In the genomic region with DNA sequence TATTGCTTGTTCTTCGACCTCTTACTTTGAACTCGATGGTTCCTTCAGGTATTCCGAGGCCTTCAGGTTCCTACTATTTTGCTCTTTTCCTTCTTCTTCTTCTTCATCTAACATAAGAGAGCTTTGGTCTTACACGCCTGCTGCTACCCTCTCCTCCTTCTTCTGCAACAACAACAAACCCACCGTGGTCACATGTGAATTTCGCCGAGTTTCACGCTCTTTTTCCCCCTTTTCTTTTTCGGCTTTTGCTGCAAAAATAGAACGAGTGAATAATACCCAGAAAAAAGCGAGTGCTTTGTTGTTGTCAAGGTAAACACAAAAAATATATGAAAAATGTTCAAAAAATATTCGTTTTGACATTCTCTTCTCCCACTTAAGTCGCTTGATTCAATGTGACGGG, we compare ENCODE assay signal across 7 worm cellular contexts.
TF ChIP-seq lines count a peak whose summit lies in the region.

No protein-coding gene starts in this region.

TF ChIP-seq in whole organism, L1 larva, 84 proteins besides CTCF, POLR2A, EP300 and RAD21 (continues in another document):
- TF ChIP-seq ceh-63 (GFP tag; optimal IDR thresholded peaks at IDR 0.05; lab: Kevin White, UChicago): no peak
- peak; percentile 70 for TF ChIP-seq lin-14 (GFP tag; optimal IDR thresholded peaks at IDR 0.05; lab: Kevin White, UChicago)
- TF ChIP-seq ztf-4 (tag; optimal IDR thresholded peaks at IDR 0.05; lab: Kevin White, UChicago): no peak
- no peak for TF ChIP-seq skn-1 (tag; optimal IDR thresholded peaks at IDR 0.05; lab: Kevin White, UChicago)
- TF ChIP-seq nhr-71 (tag; optimal IDR thresholded peaks at IDR 0.05; lab: Kevin White, UChicago): peak; percentile 24
- TF ChIP-seq zip-4 (GFP tag; optimal IDR thresholded peaks at IDR 0.05; lab: Kevin White, UChicago): no peak
- TF ChIP-seq ceh-88 (GFP tag; IDR thresholded peaks at IDR 0.05; lab: Robert Waterston, UW): no peak
- TF ChIP-seq egl-27 (tag; optimal IDR thresholded peaks at IDR 0.05; lab: Kevin White, UChicago): no peak
- no peak for TF ChIP-seq elt-2 (tag; optimal IDR thresholded peaks at IDR 0.05; lab: Kevin White, UChicago)
- TF ChIP-seq lin-13 (GFP tag; optimal IDR thresholded peaks at IDR 0.05; lab: Kevin White, UChicago): no peak
- peak; percentile 10 for TF ChIP-seq unc-86 (tag; optimal IDR thresholded peaks at IDR 0.05; lab: Kevin White, UChicago)
- no peak for TF ChIP-seq sup-37 (GFP tag; optimal IDR thresholded peaks at IDR 0.05; lab: Kevin White, UChicago)
- TF ChIP-seq sptf-1 (tag; optimal IDR thresholded peaks at IDR 0.05; lab: Kevin White, UChicago): no peak

TF ChIP-seq in whole organism, L2 larva, 48 proteins besides CTCF, POLR2A, EP300 and RAD21:
- TF ChIP-seq sma-9 (GFP tag; optimal IDR thresholded peaks at IDR 0.05; lab: Kevin White, UChicago) (no peak), sma-9 (tag; optimal IDR thresholded peaks at IDR 0.05; lab: Kevin White, UChicago) (no peak), C34F6.9 (tag; optimal IDR thresholded peaks at IDR 0.05; lab: Kevin White, UChicago) (peak; percentile 54), lin-39 (tag; optimal IDR thresholded peaks at IDR 0.05; lab: Kevin White, UChicago) (no peak), mab-5 (tag; optimal IDR thresholded peaks at IDR 0.05; lab: Kevin White, UChicago) (no peak), ztf-11 (tag; optimal IDR thresholded peaks at IDR 0.05; lab: Kevin White, UChicago) (no peak), nhr-129 (tag; optimal IDR thresholded peaks at IDR 0.05; lab: Kevin White, UChicago) (peak; percentile 49), mdl-1 (tag; optimal IDR thresholded peaks at IDR 0.05; lab: Kevin White, UChicago) (no peak), lin-13 (GFP tag; optimal IDR thresholded peaks at IDR 0.05; lab: Kevin White, UChicago) (no peak), R02D3.7 (tag; optimal IDR thresholded peaks at IDR 0.05; lab: Kevin White, UChicago) (no peak), lsy-2 (tag; optimal IDR thresholded peaks at IDR 0.05; lab: Kevin White, UChicago) (peak in 1 of 2 experiments; percentile 0)

TF ChIP-seq in whole organism, L3 larva, 47 proteins besides CTCF, POLR2A, EP300 and RAD21:
- TF ChIP-seq egl-5 (tag; optimal IDR thresholded peaks at IDR 0.05; lab: Kevin White, UChicago) (no peak), nfya-1 (tag; optimal IDR thresholded peaks at IDR 0.05; lab: Kevin White, UChicago; ENCODE audit: insufficient read depth) (peak; percentile 21), tbx-2 (tag; optimal IDR thresholded peaks at IDR 0.05; lab: Kevin White, UChicago) (no peak), ceh-28 (tag; optimal IDR thresholded peaks at IDR 0.05; lab: Kevin White, UChicago) (no peak), fkh-10 (GFP tag; optimal IDR thresholded peaks at IDR 0.05; lab: Kevin White, UChicago) (peak; percentile 26)

TF ChIP-seq in whole organism, L4 larva, 104 proteins besides CTCF, POLR2A, EP300 and RAD21 (continues in another document):
- TF ChIP-seq set-16 (GFP tag; IDR thresholded peaks at IDR 0.05; lab: Robert Waterston, UW) (no peak), lsy-2 (tag; optimal IDR thresholded peaks at IDR 0.05; lab: Kevin White, UChicago) (peak in 1 of 2 experiments; percentile 39), snpc-1.2 (GFP tag; IDR thresholded peaks at IDR 0.05; lab: Robert Waterston, UW) (no peak), nhr-102 (tag; optimal IDR thresholded peaks at IDR 0.05; lab: Kevin White, UChicago) (no peak), mes-2 (tag; optimal IDR thresholded peaks at IDR 0.05; lab: Kevin White, UChicago; ENCODE audit: poor library complexity, severe bottlenecking) (no peak), nhr-11 (tag; optimal IDR thresholded peaks at IDR 0.05; lab: Kevin White, UChicago) (peak; percentile 49), mdl-1 (tag; optimal IDR thresholded peaks at IDR 0.05; lab: Kevin White, UChicago) (peak in 1 of 2 experiments; percentile 58), nhr-28 (tag; optimal IDR thresholded peaks at IDR 0.05; lab: Kevin White, UChicago) (no peak), snpc-4 (tag; optimal IDR thresholded peaks at IDR 0.05; lab: Kevin White, UChicago) (no peak), sdz-12 (GFP tag; optimal IDR thresholded peaks at IDR 0.05; lab: Kevin White, UChicago) (no peak), aly-2 (tag; optimal IDR thresholded peaks at IDR 0.05; lab: Kevin White, UChicago) (no peak), daf-16 (GFP tag; optimal IDR thresholded peaks at IDR 0.05; lab: Kevin White, UChicago) (no peak), daf-16 (tag; optimal IDR thresholded peaks at IDR 0.05; lab: Kevin White, UChicago) (peak; percentile 4), nhr-111 (GFP tag; optimal IDR thresholded peaks at IDR 0.05; lab: Kevin White, UChicago) (no peak), daf-8 (GFP tag; IDR thresholded peaks at IDR 0.05; lab: Robert Waterston, UW) (no peak), T26A8.4 (GFP tag; IDR thresholded peaks at IDR 0.05; lab: Robert Waterston, UW) (no peak)

TF ChIP-seq in whole organism, late embryonic, 69 proteins besides CTCF, POLR2A, EP300 and RAD21:
- TF ChIP-seq hlh-30 (tag; optimal IDR thresholded peaks at IDR 0.05; lab: Kevin White, UChicago; ENCODE audit: insufficient read depth) (peak; percentile 30), ceh-34 (tag; optimal IDR thresholded peaks at IDR 0.05; lab: Kevin White, UChicago) (no peak)
TF ChIP-seq in whole organism, late embryonic: peak in this region for 1.

TF ChIP-seq in whole organism, mixed stage, embryonic, 35 proteins besides CTCF, POLR2A, EP300 and RAD21:
- TF ChIP-seq unc-120 (tag; optimal IDR thresholded peaks at IDR 0.05; lab: Kevin White, UChicago; ENCODE audit: poor library complexity, severe bottlenecking) (peak; percentile 30), pha-4 (tag; optimal IDR thresholded peaks at IDR 0.05; lab: Kevin White, UChicago) (no peak), nhr-76 (tag; optimal IDR thresholded peaks at IDR 0.05; lab: Kevin White, UChicago) (no peak), hlh-1 (tag; optimal IDR thresholded peaks at IDR 0.05; lab: Kevin White, UChicago) (peak; percentile 38)

TF ChIP-seq in whole organism, young adult, 124 proteins besides CTCF, POLR2A, EP300 and RAD21:
- TF ChIP-seq zfh-2 (GFP tag; conservative IDR thresholded peaks at IDR 0.05; lab: Robert Waterston, UW) (0 out of 2 replicates have a peak, but pooled peaks have one; percentile 33), egrh-3 (GFP tag; IDR thresholded peaks at IDR 0.05; lab: Robert Waterston, UW) (no peak)
